Worm (Caenorhabditis elegans) whole organism, L4/young adult: ENCODE data around the gene nhr-39.

Source experiments
- W03F9.2 ChIP-seq: fragments of 150-350 bp; optimal IDR thresholded peaks from 2 replicates; lab custom pipeline; 2014; ENCODE audit warnings: missing biosample characterization, missing genetic modification characterization
- dao-5 ChIP-seq: sonication (generic microtip); optimal IDR thresholded peaks from 2 replicates; lab custom pipeline; 2016; ENCODE audit warnings: missing genotype, missing genetic modification characterization, moderate library complexity, missing compliant biosample characterization
- him-1 ChIP-seq: sonication (generic microtip); optimal IDR thresholded peaks from 2 replicates; lab custom pipeline; 2016; ENCODE audit warnings: missing genotype, missing genetic modification reagents, missing genetic modification characterization, missing compliant biosample characterization

nhr-39 gene

ce11 chrV:9303026-9303425 lies at the start of gene nhr-39:
nhr-39 (plus strand) TSS chrV:9303326.
- no peak for TF ChIP-seq W03F9.2

- no peak for TF ChIP-seq him-1 (tag; lab: Kevin White, UChicago)
- no peak for TF ChIP-seq W03F9.2
- no peak for TF ChIP-seq dao-5
Measured at ce11 chrV:9254012-9254696, 49.0 kb upstream of the nhr-39 start, which contains the start of gene F07C3.9. F07C3.9 (minus strand) TSS chrV:9254646.

- TF ChIP-seq W03F9.2 = no peak
- TF ChIP-seq dao-5 = no peak
- TF ChIP-seq him-1 (tag; lab: Kevin White, UChicago) = no peak
Measured at ce11 chrV:9255480-9255879, 47.6 kb upstream of the nhr-39 start.

- TF ChIP-seq W03F9.2 (no peak), dao-5 (no peak), him-1 (tag; lab: Kevin White, UChicago) (no peak)
Measured at ce11 chrV:9257467-9257866, 45.7 kb upstream of the nhr-39 start, which contains the start of gene F07C3.16. F07C3.16 (minus strand) TSS chrV:9257567.

- TF ChIP-seq dao-5 = no peak
- TF ChIP-seq W03F9.2 = no peak
Measured at ce11 chrV:9260411-9260810, 42.7 kb upstream of the nhr-39 start.

ce11 chrV:9261492-9261891 lies 41.6 kb upstream of the nhr-39 start, which contains the start of gene nhr-36:
nhr-36 (minus strand) TSS chrV:9261592.
- no peak for TF ChIP-seq W03F9.2
- TF ChIP-seq dao-5 = no peak
- TF ChIP-seq him-1 (tag; lab: Kevin White, UChicago) = no peak

- TF ChIP-seq him-1 (tag; lab: Kevin White, UChicago) (no peak), dao-5 (no peak), W03F9.2 (no peak)
Measured at ce11 chrV:9262708-9263107, 40.4 kb upstream of the nhr-39 start.

ce11 chrV:9266399-9266798 lies 36.7 kb upstream of the nhr-39 start, which contains the start of gene slc-17.7:
slc-17.7 (minus strand) TSS chrV:9266499.
- TF ChIP-seq him-1 (tag; lab: Kevin White, UChicago) (no peak), dao-5 (no peak), W03F9.2 (no peak)

ce11 chrV:9268202-9268601 lies 34.9 kb upstream of the nhr-39 start:
- TF ChIP-seq dao-5 = no peak
- no peak for TF ChIP-seq him-1 (tag; lab: Kevin White, UChicago)
- TF ChIP-seq W03F9.2 = no peak

ce11 chrV:9270442-9270841 lies 32.7 kb upstream of the nhr-39 start:
- TF ChIP-seq W03F9.2 (no peak), him-1 (tag; lab: Kevin White, UChicago) (no peak), dao-5 (no peak)

- TF ChIP-seq him-1 (tag; lab: Kevin White, UChicago) = no peak
- no peak for TF ChIP-seq dao-5
- TF ChIP-seq W03F9.2 = no peak
Measured at ce11 chrV:9271835-9272234, 31.3 kb upstream of the nhr-39 start.

ce11 chrV:9272624-9273023 lies 30.5 kb upstream of the nhr-39 start:
- TF ChIP-seq W03F9.2 (no peak), dao-5 (no peak), him-1 (tag; lab: Kevin White, UChicago) (no peak)

ce11 chrV:9273587-9273986 lies 29.5 kb upstream of the nhr-39 start:
- peak; percentile 55 for TF ChIP-seq him-1 (tag; lab: Kevin White, UChicago)
- no peak for TF ChIP-seq dao-5
- TF ChIP-seq W03F9.2 = no peak

ce11 chrV:9274127-9275042 lies 28.7 kb upstream of the nhr-39 start:
- TF ChIP-seq him-1 (tag; lab: Kevin White, UChicago) (no peak), W03F9.2 (no peak), dao-5 (no peak)

- no peak for TF ChIP-seq W03F9.2
- no peak for TF ChIP-seq him-1 (tag; lab: Kevin White, UChicago)
- no peak for TF ChIP-seq dao-5
Measured at ce11 chrV:9282110-9282509, 21.0 kb upstream of the nhr-39 start, which contains the start of gene hlh-10. hlh-10 (minus strand) TSS chrV:9282210.
